Fruit fly (Drosophila melanogaster) whole organism: ENCODE data around the gene Taf7.

Source experiments
- CG8478 ChIP-seq: fragments of >200 bp; optimal IDR thresholded peaks from 2 replicates; lab custom pipeline; 2018; ENCODE audit warnings: inconsistent platforms
- pan ChIP-seq: fragments of >200 bp; optimal IDR thresholded peaks from 2 replicates; lab custom pipeline; 2017

DNA sequence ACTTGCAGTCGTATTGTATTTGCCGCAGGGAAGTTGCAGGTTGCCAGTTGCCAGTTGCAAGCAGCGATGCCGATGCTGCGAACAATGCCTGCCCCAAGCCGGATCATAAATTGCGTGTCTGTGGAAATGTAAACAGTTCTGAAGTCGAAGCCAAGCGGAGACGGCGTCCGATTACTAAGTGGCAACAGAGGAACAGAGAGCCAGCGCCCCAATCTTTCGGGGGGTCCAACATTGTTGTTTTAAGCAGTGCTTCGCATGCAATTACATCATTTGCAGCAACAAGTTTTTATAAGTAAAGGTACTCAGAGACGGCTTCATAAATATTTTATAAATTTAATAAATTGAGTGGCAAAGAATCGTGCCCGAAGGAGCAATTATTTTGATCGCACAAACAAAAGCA, 47.3 kb downstream of the Taf7 start:
- TF ChIP-seq CG8478 (lab: Kevin White, UChicago) = no peak
- no peak for TF ChIP-seq pan (lab: Kevin White, UChicago)
